Fruit fly (Drosophila melanogaster) Kc167 (cell line): ENCODE results near the gene CG17593.

ENCODE experiments used
- Myc ChIP-seq: fragments of >200 bp; optimal IDR thresholded peaks from 2 replicates; lab custom pipeline; 2017; ENCODE audit warnings: missing external identifiers
- Sin3A ChIP-seq: fragments of >200 bp; optimal IDR thresholded peaks from 2 replicates; lab custom pipeline; 2018; ENCODE audit warnings: missing external identifiers
- h ChIP-seq: fragments of >200 bp; optimal IDR thresholded peaks from 3 replicates; lab custom pipeline; 2018; ENCODE audit warnings: missing external identifiers
- insv ChIP-seq: fragments of >200 bp; optimal IDR thresholded peaks from 3 replicates; lab custom pipeline; 2018; ENCODE audit warnings: missing external identifiers
- psq ChIP-seq: fragments of >200 bp; optimal IDR thresholded peaks from 2 replicates; lab custom pipeline; 2017; ENCODE audit warnings: missing external identifiers
- ttk ChIP-seq: sonication (Bioruptor generic); optimal IDR thresholded peaks from 2 replicates; lab custom pipeline; 2017; ENCODE audit warnings: missing external identifiers

CG17593 gene

DNA sequence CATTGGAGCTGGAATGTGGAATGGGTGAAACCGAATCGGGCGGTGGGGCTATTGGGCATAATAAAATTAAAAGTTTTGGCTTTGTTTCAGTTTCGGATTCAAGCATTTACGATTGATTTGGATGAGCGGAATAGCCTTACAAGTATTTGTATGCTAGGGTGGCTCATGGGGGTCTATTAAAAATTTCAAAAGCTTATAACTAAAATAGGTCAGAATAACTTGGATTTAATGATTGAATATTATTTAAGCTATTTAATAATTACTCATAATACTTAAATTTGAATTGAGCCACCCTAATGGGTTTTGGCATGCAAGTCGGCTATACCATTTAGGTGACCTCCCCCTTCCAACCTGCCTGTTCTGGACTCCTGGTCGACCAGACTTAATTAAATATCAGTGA is 45.0 kb downstream of the CG17593 start:
- TF ChIP-seq h, result no peak
- TF ChIP-seq Myc, result no peak
- TF ChIP-seq insv, result no peak

DNA sequence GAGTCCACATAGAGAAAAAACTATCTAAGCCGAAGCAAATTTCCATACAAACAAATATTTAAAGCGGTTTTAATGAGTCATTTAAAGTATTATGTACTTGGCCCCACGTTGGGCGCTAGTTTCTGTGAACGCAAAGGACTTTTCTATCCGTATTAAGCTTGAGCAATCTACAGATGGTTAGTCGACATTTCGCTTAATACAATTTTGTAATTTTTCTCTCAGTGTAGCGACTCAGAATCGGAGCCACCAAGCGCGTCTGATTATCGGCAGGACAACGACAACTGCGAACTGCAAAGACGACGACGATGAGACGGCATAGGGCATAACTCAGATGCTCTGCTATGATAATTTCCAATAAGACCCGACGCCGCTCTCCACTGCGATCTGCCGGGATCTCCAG is 47.8 kb downstream of the CG17593 start:
- no peak for TF ChIP-seq Myc
- no peak for TF ChIP-seq Sin3A (lab: Kevin White, UChicago)
- no peak for TF ChIP-seq psq (lab: Kevin White, UChicago)
- TF ChIP-seq ttk (lab: Kevin White, UChicago), result no peak
- TF ChIP-seq h, result no peak
- no peak for TF ChIP-seq insv

DNA sequence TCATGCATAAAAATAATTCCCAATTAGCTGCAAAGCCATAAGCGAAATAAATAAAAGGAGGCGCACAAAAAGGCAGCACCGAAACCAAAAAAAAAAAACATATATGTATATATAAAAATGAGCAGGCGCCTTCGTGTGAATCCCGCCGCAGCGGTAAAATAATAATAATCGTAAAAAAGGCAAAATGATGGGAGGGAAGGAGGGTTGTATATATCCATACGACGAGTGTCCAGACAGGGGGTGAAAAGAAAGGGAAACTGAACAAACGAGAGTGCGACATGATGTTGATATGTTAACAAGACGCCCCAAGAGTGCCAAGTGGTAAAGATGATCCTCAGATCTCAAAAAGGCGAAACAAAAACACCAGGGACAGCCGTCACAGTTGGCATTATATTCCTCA is 49.9 kb downstream of the CG17593 start:
- TF ChIP-seq Myc (no peak), insv (no peak), Sin3A (lab: Kevin White, UChicago) (no peak), ttk (lab: Kevin White, UChicago) (no peak), h (no peak)

DNA sequence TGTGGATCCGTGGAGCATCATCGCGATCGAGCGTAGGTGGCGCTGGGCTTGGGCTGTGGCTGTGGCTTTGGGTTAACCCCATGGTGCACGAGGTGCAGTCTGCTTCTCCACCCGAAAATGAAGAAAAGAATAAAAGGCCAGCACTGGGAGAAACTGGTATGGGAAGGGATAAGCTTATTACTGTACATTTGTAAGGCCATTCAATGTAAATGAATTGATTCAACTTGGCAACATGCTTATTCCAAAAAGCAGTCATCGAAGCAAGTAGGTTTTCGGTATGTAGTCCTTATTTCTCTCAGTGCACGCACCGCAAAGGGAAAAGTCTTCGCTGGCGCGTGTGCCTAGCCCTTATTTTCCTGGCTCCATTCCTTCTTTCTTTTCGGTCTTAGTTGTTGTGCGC is 51.9 kb downstream of the CG17593 start:
- TF ChIP-seq Myc (no peak), psq (lab: Kevin White, UChicago) (no peak), h (no peak), ttk (lab: Kevin White, UChicago) (no peak), Sin3A (lab: Kevin White, UChicago) (no peak), insv (no peak)
